Fruit fly (Drosophila melanogaster) whole organism, embryonic: Measurements from ENCODE around the gene Prx1.

ENCODE experiments used
- Atf6 ChIP-seq: fragments of 200-800 bp; sonication (Bioruptor generic); IDR thresholded peaks from 2 replicates; pipeline ENCODE4 v1.3.6; 2022; ENCODE audit warnings: missing biosample characterization, missing genetic modification characterization
- CG2199 ChIP-seq: fragments of 200-800 bp; sonication (Bioruptor generic); IDR thresholded peaks from 3 replicates; pipeline ENCODE4 v1.3.6; 2022; ENCODE audit warnings: missing biosample characterization, missing genetic modification characterization
- CG42726 ChIP-seq: fragments of 200-800 bp; sonication (Bioruptor generic); IDR thresholded peaks from 2 replicates; pipeline ENCODE4 v1.3.6; 2022; ENCODE audit warnings: missing biosample characterization, missing genetic modification characterization; ENCODE audit not compliant: partially characterized antibody
- CG4360 ChIP-seq: fragments of 200-800 bp; sonication (Bioruptor generic); IDR thresholded peaks from 2 replicates; pipeline ENCODE4 v1.3.6; 2022; ENCODE audit warnings: missing biosample characterization, missing genetic modification characterization
- Nf-YC ChIP-seq: fragments of 200-800 bp; optimal IDR thresholded peaks from 3 replicates; lab custom pipeline; 2019; ENCODE audit warnings: missing biosample characterization, mild to moderate bottlenecking, missing genetic modification characterization, moderate library complexity
- danr ChIP-seq: fragments of 200-800 bp; sonication (Bioruptor generic); IDR thresholded peaks from 2 replicates; pipeline ENCODE4 v1.3.6; 2022; ENCODE audit warnings: missing biosample characterization, missing genetic modification characterization
- lola ChIP-seq, 3 experiments: fragments of >200 bp in 2 of 3; fragments of 200-800 bp in 1 of 3; sonication (Bioruptor generic) in 1 of 3; optimal IDR thresholded peaks; 2 replicates each; lab custom pipeline; 2017 to 2019; ENCODE audit warnings: missing biosample characterization in 3 of 3, missing genetic modification characterization in 3 of 3, mild to moderate bottlenecking in 1 of 3, moderate library complexity in 1 of 3
- repo ChIP-seq: fragments of 200-800 bp; sonication (Bioruptor generic); optimal IDR thresholded peaks from 2 replicates; lab custom pipeline; 2016; ENCODE audit warnings: missing biosample characterization, missing genetic modification characterization

DNA sequence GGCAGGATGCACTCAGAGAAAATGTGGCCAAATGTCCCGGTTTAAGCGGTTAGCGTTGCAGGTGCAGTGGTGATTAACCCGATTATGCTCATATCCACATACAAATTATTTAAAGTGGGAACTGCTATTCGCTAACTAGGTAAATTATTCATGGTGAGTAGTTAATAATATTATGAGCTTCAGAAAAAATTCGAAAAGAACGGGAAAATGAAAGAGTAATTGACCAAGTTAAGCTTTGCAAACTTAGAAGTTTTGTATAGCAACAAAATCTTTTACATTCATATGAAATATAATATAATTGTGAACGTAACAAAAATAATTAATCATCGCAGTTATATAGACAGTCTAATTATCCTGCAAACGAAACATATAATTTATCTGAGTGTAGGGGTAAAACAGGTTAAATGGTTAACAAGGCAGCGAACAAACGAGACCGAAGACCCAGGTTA lies 46.0 kb downstream of the Prx1 start:
- TF ChIP-seq CG2199 (GFP tag; lab: Robert Waterston, UW) (no peak), repo (no peak), Nf-YC (tag; lab: Kevin White, UChicago) (no peak), lola (GFP tag; optimal IDR thresholded peaks at IDR 0.05; lab: Kevin White, UChicago) (peak in 1 of 3 experiments; percentile 82), Atf6 (GFP tag; lab: Robert Waterston, UW) (no peak), danr (GFP tag; lab: Robert Waterston, UW) (no peak), CG42726 (GFP tag; lab: Robert Waterston, UW) (no peak), CG4360 (GFP tag; lab: Robert Waterston, UW) (no peak)
